Worm (Caenorhabditis elegans) whole organism, young adult: ENCODE measurements around the gene clec-31.
A peak's percentile ranks its signal among the peaks of the same experiment; 100 is the strongest.

ENCODE experiments used
- B0336.3 ChIP-seq: fragments of 200-800 bp; sonication (Bioruptor generic); IDR thresholded peaks from 2 replicates; pipeline ENCODE4 v1.3.6; 2022; ENCODE audit warnings: missing genetic modification characterization, missing compliant biosample characterization
- C06A6.2 ChIP-seq: fragments of 200-800 bp; sonication (Bioruptor generic); conservative IDR thresholded peaks from 2 replicates; pipeline ENCODE4 v1.3.6; 2022; ENCODE audit warnings: missing genetic modification characterization, missing compliant biosample characterization
- F10E7.11 ChIP-seq: sonication (generic microtip); optimal IDR thresholded peaks from 2 replicates; lab custom pipeline; 2017; ENCODE audit warnings: mild to moderate bottlenecking, missing genetic modification characterization, moderate library complexity, missing compliant biosample characterization
- F22D6.2 ChIP-seq: sonication (generic microtip); optimal IDR thresholded peaks from 2 replicates; lab custom pipeline; 2016; ENCODE audit warnings: mild to moderate bottlenecking, missing genetic modification characterization, missing compliant biosample characterization
- F33H1.4 ChIP-seq: fragments of 200-800 bp; sonication (Bioruptor generic); IDR thresholded peaks from 2 replicates; pipeline ENCODE4 v1.3.6; 2022; ENCODE audit warnings: missing genetic modification reagents, missing genetic modification characterization, missing compliant biosample characterization
- F37B4.10 ChIP-seq: fragments of 200-800 bp; sonication (Bioruptor generic); IDR thresholded peaks from 2 replicates; pipeline ENCODE4 v1.3.6; 2022; ENCODE audit warnings: missing genetic modification characterization, missing compliant biosample characterization
- F57A8.1 ChIP-seq: fragments of 200-800 bp; sonication (Bioruptor generic); optimal IDR thresholded peaks from 2 replicates; lab custom pipeline; 2018; ENCODE audit warnings: mild to moderate bottlenecking, missing genetic modification characterization, moderate library complexity, missing compliant biosample characterization
- Y53F4B.3 ChIP-seq: fragments of 200-800 bp; sonication (Bioruptor generic); IDR thresholded peaks from 2 replicates; pipeline ENCODE4 v1.3.6; 2022; ENCODE audit warnings: missing genetic modification reagents, missing genetic modification characterization, missing compliant biosample characterization
- Y67H2A.10 ChIP-seq: fragments of 200-800 bp; sonication (Bioruptor generic); conservative IDR thresholded peaks from 2 replicates; pipeline ENCODE4 v1.3.6; 2022; ENCODE audit warnings: missing genetic modification reagents, missing genetic modification characterization, missing compliant biosample characterization
- Y79H2A.3 ChIP-seq: fragments of 200-800 bp; sonication (Bioruptor generic); conservative IDR thresholded peaks from 2 replicates; pipeline ENCODE4 v1.3.6; 2022; ENCODE audit warnings: missing genetic modification reagents, missing genetic modification characterization, missing compliant biosample characterization
- ZK185.1 ChIP-seq: sonication (generic microtip); optimal IDR thresholded peaks from 2 replicates; lab custom pipeline; 2016; ENCODE audit warnings: mild to moderate bottlenecking, missing genetic modification characterization, missing compliant biosample characterization; ENCODE audit not compliant: poor library complexity, severe bottlenecking
- atf-7 ChIP-seq: sonication (generic microtip); optimal IDR thresholded peaks from 2 replicates; lab custom pipeline; 2017; ENCODE audit warnings: mild to moderate bottlenecking, missing genetic modification characterization, missing compliant biosample characterization
- ccch-3 ChIP-seq: fragments of 200-800 bp; sonication (Bioruptor generic); optimal IDR thresholded peaks from 2 replicates; lab custom pipeline; 2018; ENCODE audit warnings: mild to moderate bottlenecking, missing genetic modification characterization, missing compliant biosample characterization
- dpff-1 ChIP-seq: sonication (generic microtip); optimal IDR thresholded peaks from 2 replicates; lab custom pipeline; 2017; ENCODE audit warnings: mild to moderate bottlenecking, missing genetic modification characterization, missing compliant biosample characterization
- egrh-3 ChIP-seq: fragments of 200-800 bp; sonication (Bioruptor generic); IDR thresholded peaks from 2 replicates; pipeline ENCODE4 v1.3.6; 2022; ENCODE audit warnings: missing genetic modification reagents, missing genetic modification characterization, missing compliant biosample characterization
- him-1 ChIP-seq: sonication (generic microtip); optimal IDR thresholded peaks from 2 replicates; lab custom pipeline; 2016; ENCODE audit warnings: missing genotype, missing genetic modification reagents, missing genetic modification characterization, missing compliant biosample characterization
- hlh-26 ChIP-seq: fragments of 200-800 bp; sonication (Bioruptor generic); conservative IDR thresholded peaks from 2 replicates; pipeline ENCODE4 v1.3.6; 2022; ENCODE audit warnings: missing genetic modification reagents, missing genetic modification characterization, missing compliant biosample characterization
- hmg-1.2 ChIP-seq: fragments of 200-800 bp; sonication (Bioruptor generic); IDR thresholded peaks from 2 replicates; pipeline ENCODE4 v1.3.6; 2022; ENCODE audit warnings: missing genetic modification reagents, missing genetic modification characterization, missing compliant biosample characterization
- hsf-1 ChIP-seq: fragments of 200-800 bp; sonication (Bioruptor generic); IDR thresholded peaks from 2 replicates; pipeline ENCODE4 v1.3.6; 2022; ENCODE audit warnings: missing genetic modification reagents, missing genetic modification characterization, missing compliant biosample characterization
- let-526 ChIP-seq: fragments of 200-800 bp; sonication (Bioruptor generic); IDR thresholded peaks from 2 replicates; pipeline ENCODE4 v1.3.6; 2022; ENCODE audit warnings: missing genetic modification reagents, missing genetic modification characterization, missing compliant biosample characterization
- madf-3 ChIP-seq: fragments of 200-800 bp; sonication (Bioruptor generic); IDR thresholded peaks from 2 replicates; pipeline ENCODE4 v1.3.6; 2022; ENCODE audit warnings: missing genetic modification reagents, missing genetic modification characterization, missing compliant biosample characterization
- madf-8 ChIP-seq: fragments of 200-800 bp; sonication (Bioruptor generic); conservative IDR thresholded peaks from 2 replicates; pipeline ENCODE4 v1.3.6; 2022; ENCODE audit warnings: missing genetic modification reagents, missing genetic modification characterization, missing compliant biosample characterization
- mes-4 ChIP-seq: sonication (generic microtip); optimal IDR thresholded peaks from 2 replicates; lab custom pipeline; 2016; ENCODE audit warnings: missing genotype, missing genetic modification characterization, missing compliant biosample characterization
- nhr-120 ChIP-seq: fragments of 200-800 bp; sonication (Bioruptor generic); IDR thresholded peaks from 2 replicates; pipeline ENCODE4 v1.3.6; 2022; ENCODE audit warnings: missing genetic modification characterization, missing compliant biosample characterization
- nhr-27 ChIP-seq: fragments of 200-800 bp; sonication (Bioruptor generic); optimal IDR thresholded peaks from 2 replicates; lab custom pipeline; 2018; ENCODE audit warnings: mild to moderate bottlenecking, missing genetic modification characterization, moderate library complexity, missing compliant biosample characterization
- nhr-80 ChIP-seq: sonication (generic microtip); optimal IDR thresholded peaks from 2 replicates; lab custom pipeline; 2016; ENCODE audit warnings: missing genetic modification characterization, missing compliant biosample characterization
- pbrm-1 ChIP-seq: fragments of 200-800 bp; sonication (Bioruptor generic); IDR thresholded peaks from 2 replicates; pipeline ENCODE4 v1.3.6; 2022; ENCODE audit warnings: missing genetic modification reagents, missing genetic modification characterization, missing compliant biosample characterization
- rcor-1 ChIP-seq: fragments of 200-800 bp; sonication (Bioruptor generic); IDR thresholded peaks from 2 replicates; pipeline ENCODE4 v1.3.6; 2022; ENCODE audit warnings: missing genetic modification reagents, missing genetic modification characterization, missing compliant biosample characterization
- snpc-1.1 ChIP-seq: sonication (generic microtip); optimal IDR thresholded peaks from 2 replicates; lab custom pipeline; 2017; ENCODE audit warnings: missing genetic modification characterization, mild to moderate bottlenecking, missing compliant biosample characterization, antibody characterized with exemption, moderate library complexity, missing genotype, missing genetic modification reagents; ENCODE audit not compliant: insufficient read depth
- sptf-2 ChIP-seq: fragments of 200-800 bp; sonication (Bioruptor generic); optimal IDR thresholded peaks from 2 replicates; lab custom pipeline; 2018; ENCODE audit warnings: mild to moderate bottlenecking, missing genetic modification characterization, missing compliant biosample characterization
- tbp1 ChIP-seq: fragments of 200-800 bp; sonication (Bioruptor generic); optimal IDR thresholded peaks from 2 replicates; lab custom pipeline; 2018; ENCODE audit warnings: mild to moderate bottlenecking, missing genetic modification characterization, missing compliant biosample characterization
- tbx-9 ChIP-seq: sonication (generic microtip); optimal IDR thresholded peaks from 2 replicates; lab custom pipeline; 2016; ENCODE audit warnings: borderline replicate concordance, missing genetic modification characterization, inconsistent platforms, missing compliant biosample characterization
- ztf-18 ChIP-seq: sonication (generic microtip); optimal IDR thresholded peaks from 2 replicates; lab custom pipeline; 2016; ENCODE audit warnings: missing genotype, mild to moderate bottlenecking, missing genetic modification characterization, missing compliant biosample characterization
- ztf-22 ChIP-seq: fragments of 200-800 bp; sonication (Bioruptor generic); optimal IDR thresholded peaks from 2 replicates; lab custom pipeline; 2018; ENCODE audit warnings: mild to moderate bottlenecking, missing genetic modification characterization, moderate library complexity, missing compliant biosample characterization
- ztf-3 ChIP-seq: fragments of 200-800 bp; sonication (Bioruptor generic); optimal IDR thresholded peaks from 2 replicates; lab custom pipeline; 2018; ENCODE audit warnings: mild to moderate bottlenecking, missing genetic modification characterization, missing compliant biosample characterization

The clec-31 gene

ce11 chrV:16833672-16834071, 24.2 kb downstream of the clec-31 start:
- TF ChIP-seq nhr-27 (tag; lab: Kevin White, UChicago) (no peak), egrh-3 (GFP tag; lab: Robert Waterston, UW) (peak; percentile 52; the same call in 1 of the 2 replicates)
- TF ChIP-seq, all 124 proteins: peak for 1

ce11 chrV:16832865-16833264, 25.0 kb downstream of the clec-31 start, which contains the start of gene phy-3:
Gene phy-3, plus strand, starts transcription at chrV:16833165.
- TF ChIP-seq madf-8 (no peak), nhr-27 (tag; lab: Kevin White, UChicago) (no peak), Y79H2A.3 (GFP tag; lab: Robert Waterston, UW) (no peak), Y67H2A.10 (GFP tag; lab: Robert Waterston, UW) (no peak), ZK185.1 (tag; lab: Kevin White, UChicago) (no peak), tbp1 (GFP tag; lab: Kevin White, UChicago) (no peak), mes-4 (tag; lab: Kevin White, UChicago) (no peak)

- TF ChIP-seq Y79H2A.3 (GFP tag; lab: Robert Waterston, UW), result no peak
- TF ChIP-seq F22D6.2 (tag; lab: Kevin White, UChicago), result no peak
- no peak for TF ChIP-seq ZK185.1 (tag; lab: Kevin White, UChicago)
- TF ChIP-seq sptf-2 (GFP tag; lab: Kevin White, UChicago), result no peak
- TF ChIP-seq hlh-26 (GFP tag; lab: Robert Waterston, UW), result no peak
- no peak for TF ChIP-seq nhr-80 (tag; lab: Kevin White, UChicago)
- TF ChIP-seq hsf-1 (GFP tag; lab: Robert Waterston, UW), result no peak
Observed at ce11 chrV:16831921-16832320, 26.0 kb downstream of the clec-31 start, which contains the start of gene srh-215. Gene srh-215, minus strand, starts transcription at chrV:16832021.

ce11 chrV:16831310-16831709, 26.6 kb downstream of the clec-31 start:
- TF ChIP-seq hlh-26 (GFP tag; lab: Robert Waterston, UW), result no peak
- no peak for TF ChIP-seq ztf-22 (GFP tag; lab: Kevin White, UChicago)
- no peak for TF ChIP-seq tbx-9 (tag; lab: Kevin White, UChicago)
- TF ChIP-seq snpc-1.1 (tag; lab: Kevin White, UChicago), result no peak
- no peak for TF ChIP-seq ztf-18
- TF ChIP-seq hmg-1.2 (GFP tag; lab: Robert Waterston, UW), result no peak
- TF ChIP-seq let-526 (GFP tag; lab: Robert Waterston, UW), result no peak

ce11 chrV:16829396-16829795, 28.5 kb downstream of the clec-31 start, which contains the start of gene srh-214:
Gene srh-214, minus strand, starts transcription at chrV:16829755.
- TF ChIP-seq B0336.3 (no peak), ztf-3 (GFP tag; lab: Kevin White, UChicago) (no peak), him-1 (tag; lab: Kevin White, UChicago) (no peak), Y79H2A.3 (GFP tag; lab: Robert Waterston, UW) (no peak), madf-3 (GFP tag; lab: Robert Waterston, UW) (no peak), C06A6.2 (no peak), sptf-2 (GFP tag; lab: Kevin White, UChicago) (no peak), pbrm-1 (no peak), F33H1.4 (no peak), atf-7 (tag; lab: Kevin White, UChicago) (no peak), dpff-1 (tag; lab: Kevin White, UChicago) (no peak), F37B4.10 (no peak), tbx-9 (tag; lab: Kevin White, UChicago) (no peak), F10E7.11 (tag; lab: Kevin White, UChicago) (no peak), nhr-120 (GFP tag; lab: Robert Waterston, UW) (no peak), F57A8.1 (GFP tag; lab: Kevin White, UChicago) (no peak), Y53F4B.3 (GFP tag; lab: Robert Waterston, UW) (no peak), ccch-3 (GFP tag; lab: Kevin White, UChicago) (no peak), mes-4 (tag; lab: Kevin White, UChicago) (no peak), rcor-1 (GFP tag; lab: Robert Waterston, UW) (no peak)
